Fruit fly (Drosophila melanogaster): Measurements from ENCODE around the gene CG17361.

DNA sequence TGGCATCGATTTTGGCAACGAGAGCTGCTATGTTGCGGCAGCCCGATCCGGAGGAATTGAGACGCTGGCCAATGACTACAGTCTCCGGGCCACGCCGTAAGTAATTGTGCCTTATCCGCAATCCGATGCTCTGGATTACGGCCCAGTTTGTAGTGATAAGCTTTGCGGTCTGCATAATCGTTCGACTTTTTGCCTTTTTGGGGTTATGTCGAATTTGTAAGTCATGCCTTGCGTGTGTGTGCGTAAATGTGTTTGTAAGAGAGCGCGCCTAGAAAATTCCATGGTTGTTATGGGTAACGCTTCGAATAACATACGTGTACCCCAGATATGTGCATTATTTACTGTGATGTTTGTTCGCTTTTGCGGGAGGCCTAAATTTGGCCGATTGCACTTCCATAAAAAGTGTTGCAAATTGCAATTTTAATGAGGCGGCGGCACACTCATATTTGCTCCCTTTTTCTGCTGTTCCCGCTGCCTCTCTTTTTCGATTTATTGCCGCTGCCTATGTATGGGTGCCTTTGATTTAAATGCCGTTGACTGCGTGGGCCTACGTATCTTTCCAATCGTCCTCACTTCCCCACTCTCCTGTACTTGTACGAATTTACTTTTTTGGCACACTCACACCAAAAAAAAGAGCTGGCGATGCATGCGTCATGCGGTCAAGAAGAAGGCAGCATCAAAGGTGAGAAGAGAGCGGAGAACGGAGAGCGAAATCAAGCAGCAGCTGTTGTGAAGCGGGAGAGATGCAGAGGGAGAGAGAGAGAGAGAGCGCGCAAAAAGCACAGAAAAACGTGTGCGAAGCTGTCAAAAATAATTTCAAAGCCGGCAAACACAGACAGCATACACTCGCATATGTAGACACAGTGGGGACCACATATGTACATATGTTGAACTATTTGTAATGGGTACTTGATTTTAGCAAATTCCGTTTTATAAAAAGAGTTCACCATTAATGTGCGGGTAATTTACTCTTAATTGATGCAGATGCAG lies 41.0 kb downstream of the CG17361 start:
- TF ChIP-seq psq (GFP tag; optimal IDR thresholded peaks at IDR 0.05) (peak; percentile 39), OdsH (GFP tag; optimal IDR thresholded peaks at IDR 0.05) (peak; percentile 1), usp (GFP tag; optimal IDR thresholded peaks at IDR 0.05) (no peak), Jra (GFP tag; optimal IDR thresholded peaks at IDR 0.05) (no peak), Hr78 (GFP tag; optimal IDR thresholded peaks at IDR 0.05) (no peak), ey (GFP tag; optimal IDR thresholded peaks at IDR 0.05) (no peak), GATAd (GFP tag; optimal IDR thresholded peaks at IDR 0.05) (no peak), Rel (GFP tag; optimal IDR thresholded peaks at IDR 0.05) (no peak), Rel (tag; optimal IDR thresholded peaks at IDR 0.05) (peak; percentile 78), jim (GFP tag; optimal IDR thresholded peaks at IDR 0.05) (no peak), Dfd (GFP tag; optimal IDR thresholded peaks at IDR 0.05) (no peak)

All from whole organism, wandering third instar larva.